Worm (Caenorhabditis elegans) whole organism, L1 larva: Measurements from ENCODE around the gene ckb-1.

ENCODE experiments used
- C04F5.9 ChIP-seq: sonication (generic microtip); optimal IDR thresholded peaks from 2 replicates; lab custom pipeline; 2016; ENCODE audit warnings: missing genetic modification characterization, missing compliant biosample characterization
- C16A3.4 ChIP-seq: fragments of 150-350 bp; optimal IDR thresholded peaks from 2 replicates; lab custom pipeline; 2014; ENCODE audit warnings: missing biosample characterization, missing genetic modification characterization
- C34B4.2 ChIP-seq: sonication (generic microtip); optimal IDR thresholded peaks from 2 replicates; lab custom pipeline; 2017; ENCODE audit warnings: mild to moderate bottlenecking, missing genetic modification characterization, missing compliant biosample characterization
- F16B12.6 ChIP-seq: fragments of 150-350 bp; optimal IDR thresholded peaks from 2 replicates; lab custom pipeline; 2014; ENCODE audit warnings: missing biosample characterization, missing genetic modification characterization
- Y116A8C.19 ChIP-seq: sonication (generic microtip); optimal IDR thresholded peaks from 2 replicates; lab custom pipeline; 2016; ENCODE audit warnings: missing compliant biosample characterization, missing genetic modification characterization, borderline replicate concordance
- aly-2 ChIP-seq: fragments of 150-350 bp; optimal IDR thresholded peaks from 2 replicates; lab custom pipeline; 2014; ENCODE audit warnings: missing biosample characterization, missing genetic modification characterization
- ama-1 ChIP-seq: fragments of 150-350 bp; optimal IDR thresholded peaks from 2 replicates; lab custom pipeline; 2014
- blmp-1 ChIP-seq: fragments of 150-350 bp; optimal IDR thresholded peaks from 2 replicates; lab custom pipeline; 2014; ENCODE audit warnings: missing biosample characterization, missing genetic modification characterization
- ceh-82 ChIP-seq, 3 experiments: fragments of 150-350 bp in 1 of 3; sonication (generic microtip) in 2 of 3; optimal IDR thresholded peaks; 2 replicates each; lab custom pipeline; 2014 to 2017; ENCODE audit warnings: missing biosample characterization in 3 of 3, missing genetic modification characterization in 3 of 3
- ceh-88 ChIP-seq: fragments of 200-800 bp; sonication (Bioruptor generic); IDR thresholded peaks from 2 replicates; pipeline ENCODE4 v1.3.6; 2022; ENCODE audit warnings: missing genetic modification characterization, missing compliant biosample characterization
- ces-1 ChIP-seq: fragments of 150-350 bp; optimal IDR thresholded peaks from 2 replicates; lab custom pipeline; 2014; ENCODE audit warnings: missing biosample characterization, missing genetic modification reagents, missing genetic modification characterization
- dpl-1 ChIP-seq, 3 experiments: fragments of 150-350 bp in 2 of 3; sonication (generic microtip) in 1 of 3; optimal IDR thresholded peaks; 2 replicates each; lab custom pipeline; 2014 to 2017; ENCODE audit warnings: missing biosample characterization in 3 of 3, missing genetic modification characterization in 3 of 3, missing genetic modification reagents in 3 of 3
- efl-1 ChIP-seq, 4 experiments: fragments of 150-350 bp; optimal IDR thresholded peaks in 3 of 4; peaks in 1 of 4; 1 replicate in 1 of 4; 2 replicates in 3 of 4; lab custom pipeline; 2014; ENCODE audit warnings: missing biosample characterization in 2 of 4, missing genetic modification characterization in 2 of 4, missing genetic modification reagents in 2 of 4
- efl-3 ChIP-seq: fragments of 200-800 bp; sonication (Bioruptor generic); optimal IDR thresholded peaks from 2 replicates; lab custom pipeline; 2018; ENCODE audit warnings: mild to moderate bottlenecking, missing genetic modification characterization, missing compliant biosample characterization
- egl-27 ChIP-seq, 2 experiments: fragments of 150-350 bp in 1 of 2; sonication (generic microtip); optimal IDR thresholded peaks; 3 replicates each; lab custom pipeline; 2017 to 2018; ENCODE audit warnings: missing biosample characterization in 2 of 2, missing genetic modification characterization in 2 of 2, missing genetic modification reagents in 2 of 2
- elt-3 ChIP-seq, 6 experiments: fragments of 150-350 bp in 1 of 6; sonication (generic microtip); optimal IDR thresholded peaks; 2 replicates each; lab custom pipeline; 2017 to 2018; ENCODE audit warnings: missing biosample characterization in 6 of 6, missing genetic modification characterization in 6 of 6, inconsistent platforms in 1 of 6
- ets-5 ChIP-seq: fragments of 200-800 bp; sonication (Bioruptor generic); IDR thresholded peaks from 2 replicates; pipeline ENCODE4 v1.3.6; 2022; ENCODE audit warnings: missing genetic modification characterization, missing compliant biosample characterization
- fkh-10 ChIP-seq: sonication (generic microtip); optimal IDR thresholded peaks from 2 replicates; lab custom pipeline; 2017; ENCODE audit warnings: missing biosample characterization, missing genetic modification reagents, missing genetic modification characterization
- fkh-4 ChIP-seq: sonication (generic microtip); optimal IDR thresholded peaks from 2 replicates; lab custom pipeline; 2016; ENCODE audit warnings: missing compliant biosample characterization, missing genetic modification characterization, borderline replicate concordance
- fkh-8 ChIP-seq: sonication (generic microtip); optimal IDR thresholded peaks from 2 replicates; lab custom pipeline; 2016; ENCODE audit warnings: mild to moderate bottlenecking, missing genetic modification characterization, missing compliant biosample characterization
- fos-1 ChIP-seq: fragments of 150-350 bp; optimal IDR thresholded peaks from 2 replicates; lab custom pipeline; 2014; ENCODE audit warnings: missing biosample characterization, missing genetic modification characterization
- hlh-17 ChIP-seq: fragments of 200-800 bp; sonication (Bioruptor generic); optimal IDR thresholded peaks from 2 replicates; lab custom pipeline; 2018; ENCODE audit warnings: missing genetic modification characterization, mild to moderate bottlenecking, missing compliant biosample characterization, moderate library complexity, borderline replicate concordance
- hlh-4 ChIP-seq: sonication (generic microtip); optimal IDR thresholded peaks from 2 replicates; lab custom pipeline; 2016; ENCODE audit warnings: mild to moderate bottlenecking, missing genetic modification characterization, missing compliant biosample characterization
- irx-1 ChIP-seq: sonication (generic microtip); optimal IDR thresholded peaks from 2 replicates; lab custom pipeline; 2016; ENCODE audit warnings: missing genetic modification characterization, missing compliant biosample characterization
- isw-1 ChIP-seq: fragments of 200-800 bp; sonication (Bioruptor generic); IDR thresholded peaks from 2 replicates; pipeline ENCODE4 v1.3.6; 2022; ENCODE audit warnings: missing genetic modification characterization, missing compliant biosample characterization
- jun-1 ChIP-seq: fragments of 150-350 bp; optimal IDR thresholded peaks from 2 replicates; lab custom pipeline; 2014; ENCODE audit warnings: missing biosample characterization, missing genetic modification reagents, missing genetic modification characterization
- lin-14 ChIP-seq: fragments of 200-800 bp; sonication (Bioruptor generic); optimal IDR thresholded peaks from 2 replicates; lab custom pipeline; 2018; ENCODE audit warnings: mild to moderate bottlenecking, missing genetic modification characterization, moderate library complexity, missing compliant biosample characterization
- lin-15B ChIP-seq: fragments of 150-350 bp; sonication (generic microtip); optimal IDR thresholded peaks from 3 replicates; lab custom pipeline; 2014; ENCODE audit warnings: missing biosample characterization, missing genetic modification characterization
- lin-35 ChIP-seq, 2 experiments: fragments of 150-350 bp; optimal IDR thresholded peaks; 2 replicates each; lab custom pipeline; 2014; ENCODE audit warnings: missing biosample characterization in 2 of 2, missing genetic modification characterization in 2 of 2, missing genetic modification reagents in 2 of 2
- lir-3 ChIP-seq: sonication (generic microtip); optimal IDR thresholded peaks from 2 replicates; lab custom pipeline; 2016; ENCODE audit warnings: mild to moderate bottlenecking, missing genetic modification characterization, moderate library complexity, missing compliant biosample characterization; ENCODE audit not compliant: poor library complexity
- lsy-2 ChIP-seq, 2 experiments: fragments of 150-350 bp; optimal IDR thresholded peaks; 2 replicates each; lab custom pipeline; 2014; ENCODE audit warnings: missing biosample characterization in 2 of 2, missing genetic modification characterization in 2 of 2
- mab-9 ChIP-seq: fragments of 200-800 bp; sonication (Bioruptor generic); IDR thresholded peaks from 2 replicates; pipeline ENCODE4 v1.3.6; 2022; ENCODE audit warnings: missing genetic modification reagents, missing genetic modification characterization, missing compliant biosample characterization
- mdl-1 ChIP-seq, 2 experiments: fragments of 150-350 bp; optimal IDR thresholded peaks; 2 replicates each; lab custom pipeline; 2014 to 2017; ENCODE audit warnings: missing biosample characterization in 2 of 2, missing genetic modification characterization in 2 of 2, inconsistent platforms in 1 of 2
- mep-1 ChIP-seq: fragments of 150-350 bp; optimal IDR thresholded peaks from 2 replicates; lab custom pipeline; 2014; ENCODE audit warnings: missing biosample characterization, missing genetic modification characterization
- nhr-28 ChIP-seq: fragments of 150-350 bp; optimal IDR thresholded peaks from 2 replicates; lab custom pipeline; 2014; ENCODE audit warnings: missing biosample characterization, missing genetic modification characterization
- nhr-71 ChIP-seq: sonication (generic microtip); optimal IDR thresholded peaks from 2 replicates; lab custom pipeline; 2016; ENCODE audit warnings: mild to moderate bottlenecking, missing genetic modification characterization, moderate library complexity, missing compliant biosample characterization
- nhr-77 ChIP-seq: fragments of 150-350 bp; optimal IDR thresholded peaks from 2 replicates; lab custom pipeline; 2014; ENCODE audit warnings: missing biosample characterization, missing genetic modification characterization
- pax-3 ChIP-seq: fragments of 200-800 bp; sonication (Bioruptor generic); optimal IDR thresholded peaks from 2 replicates; lab custom pipeline; 2018; ENCODE audit warnings: mild to moderate bottlenecking, missing genetic modification characterization, moderate library complexity, missing compliant biosample characterization
- skn-1 ChIP-seq: fragments of 150-350 bp; optimal IDR thresholded peaks from 2 replicates; lab custom pipeline; 2014; ENCODE audit warnings: missing biosample characterization, missing genetic modification characterization
- sptf-1 ChIP-seq: fragments of 150-350 bp; optimal IDR thresholded peaks from 2 replicates; lab custom pipeline; 2014; ENCODE audit warnings: missing biosample characterization, missing genetic modification characterization
- sup-37 ChIP-seq: fragments of 200-800 bp; sonication (Bioruptor generic); optimal IDR thresholded peaks from 2 replicates; lab custom pipeline; 2018; ENCODE audit warnings: mild to moderate bottlenecking, missing genetic modification characterization, missing compliant biosample characterization
- tbx-2 ChIP-seq: sonication (generic microtip); optimal IDR thresholded peaks from 2 replicates; lab custom pipeline; 2016; ENCODE audit warnings: missing genetic modification characterization, missing compliant biosample characterization
- tlp-1 ChIP-seq: fragments of 150-350 bp; optimal IDR thresholded peaks from 2 replicates; lab custom pipeline; 2014; ENCODE audit warnings: missing biosample characterization, missing genetic modification characterization
- unc-130 ChIP-seq: fragments of 150-350 bp; optimal IDR thresholded peaks from 2 replicates; lab custom pipeline; 2017; ENCODE audit warnings: missing biosample characterization, missing genetic modification characterization, inconsistent platforms
- unc-30 ChIP-seq: sonication (generic microtip); optimal IDR thresholded peaks from 2 replicates; lab custom pipeline; 2017; ENCODE audit warnings: missing biosample characterization, missing genetic modification characterization
- xbp-1 ChIP-seq: sonication (generic microtip); optimal IDR thresholded peaks from 2 replicates; lab custom pipeline; 2016; ENCODE audit warnings: missing genetic modification characterization, missing compliant biosample characterization
- ztf-4 ChIP-seq: fragments of 150-350 bp; optimal IDR thresholded peaks from 2 replicates; lab custom pipeline; 2014; ENCODE audit warnings: missing biosample characterization, missing genetic modification characterization

Gene ckb-1

DNA sequence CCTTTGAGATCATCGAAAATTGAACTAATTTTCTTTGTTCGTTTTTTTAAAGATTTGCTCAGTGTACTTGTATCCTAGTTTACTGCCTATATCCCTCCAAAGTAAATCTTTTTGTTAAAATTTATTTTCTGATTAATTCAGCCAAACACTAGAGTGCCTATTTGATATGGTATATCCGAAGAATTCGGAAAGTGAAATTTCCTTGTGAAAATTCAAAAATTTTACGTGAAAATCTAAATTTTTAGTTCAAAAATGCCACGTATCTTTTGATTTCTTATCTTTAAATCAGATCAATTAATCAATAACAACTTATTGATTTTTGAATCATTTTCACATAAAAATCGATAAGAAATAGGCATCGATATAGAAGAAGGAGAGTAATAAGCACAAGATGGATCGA is 33.4 kb downstream of the ckb-1 start, which contains the start of gene R07E5.6:
Gene R07E5.6, plus strand, starts transcription at position 301 of the 400 bp plus-strand sequence.
- TF ChIP-seq efl-1 (optimal IDR thresholded peaks at IDR 0.05; lab: Kevin White, UChicago) (no peak), efl-1 (GFP tag; optimal IDR thresholded peaks at IDR 0.05 in 1 of 2; lab: Kevin White, UChicago) (peak in 1 of 2 experiments; percentile 37), lir-3 (tag; lab: Kevin White, UChicago) (no peak)

DNA sequence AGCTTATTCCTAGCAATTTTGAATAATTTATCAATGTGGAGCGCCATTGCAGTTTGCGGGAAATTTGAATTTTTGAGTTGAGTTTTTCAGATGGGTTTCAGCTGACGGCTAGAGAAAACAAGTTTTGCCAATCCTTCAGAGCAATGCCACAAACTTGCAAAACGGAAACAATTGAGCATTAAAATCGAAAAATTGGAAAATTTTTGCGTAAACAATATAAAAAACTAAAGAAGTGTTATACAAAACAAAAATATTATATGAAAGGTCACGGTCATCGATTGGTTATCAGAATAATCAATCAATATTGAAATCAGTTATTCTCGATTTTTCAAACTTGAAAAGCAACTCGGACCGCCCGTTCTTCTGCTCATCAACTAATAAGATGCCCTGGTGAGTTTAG is 36.1 kb downstream of the ckb-1 start, which contains the start of gene R07E5.15:
Gene R07E5.15, plus strand, starts transcription at position 301 of the 400 bp plus-strand sequence.
- TF ChIP-seq ztf-4 (tag; lab: Kevin White, UChicago) (no peak), blmp-1 (tag; lab: Kevin White, UChicago) (no peak), xbp-1 (tag; lab: Kevin White, UChicago) (no peak), pax-3 (tag; lab: Kevin White, UChicago) (no peak), lin-35 (GFP tag; optimal IDR thresholded peaks at IDR 0.05; lab: Kevin White, UChicago) (no peak), elt-3 (tag; optimal IDR thresholded peaks at IDR 0.05; lab: Kevin White, UChicago) (no peak), isw-1 (GFP tag; lab: Robert Waterston, UW) (no peak), lir-3 (tag; lab: Kevin White, UChicago) (no peak), nhr-77 (no peak), fkh-10 (no peak)

DNA sequence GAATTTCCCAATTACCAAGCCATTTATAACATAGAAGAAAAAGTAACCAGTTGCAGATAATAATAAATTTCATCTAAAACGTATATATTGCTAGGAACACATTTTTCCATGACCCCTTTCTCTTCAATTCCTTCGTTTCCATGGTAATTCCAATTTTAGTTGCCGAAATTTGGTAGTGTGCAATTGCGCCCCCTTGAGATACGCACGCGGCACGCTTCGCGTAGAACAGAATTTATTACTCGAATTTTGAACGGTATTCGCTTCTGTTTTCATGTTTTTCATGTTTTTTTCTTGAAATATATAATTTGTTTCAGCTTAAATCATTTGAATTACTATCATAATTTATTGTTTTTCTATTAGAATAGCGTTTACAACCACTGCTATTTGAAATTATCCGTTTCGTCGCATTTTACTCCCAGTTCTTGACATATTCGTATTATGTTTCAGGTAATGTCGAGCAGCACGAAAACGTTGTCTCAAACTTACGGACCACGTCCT is 39.3 kb downstream of the ckb-1 start, which contains the start of the genes R07E5.17 and snfc-5:
Gene R07E5.17, minus strand, starts transcription at position 98 of the 498 bp plus-strand sequence.
Gene snfc-5, plus strand, starts transcription at position 448 of the 498 bp plus-strand sequence.
- TF ChIP-seq aly-2 (tag; lab: Kevin White, UChicago): no peak
- no peak for TF ChIP-seq hlh-4 (tag; lab: Kevin White, UChicago)
- TF ChIP-seq sup-37 (GFP tag; lab: Kevin White, UChicago): no peak
- TF ChIP-seq mdl-1 (tag; optimal IDR thresholded peaks at IDR 0.05; lab: Kevin White, UChicago): peak in 1 of 2 experiments; percentile 46
- no peak for TF ChIP-seq lir-3 (tag; lab: Kevin White, UChicago)
- TF ChIP-seq sptf-1 (tag; lab: Kevin White, UChicago): no peak
- TF ChIP-seq ceh-88 (GFP tag; lab: Robert Waterston, UW): no peak
- TF ChIP-seq dpl-1 (GFP tag; optimal IDR thresholded peaks at IDR 0.05; lab: Kevin White, UChicago): peak; percentile 34 to 71 (median 52)
- TF ChIP-seq egl-27 (tag; optimal IDR thresholded peaks at IDR 0.05; lab: Kevin White, UChicago): no peak
- TF ChIP-seq pax-3 (tag; lab: Kevin White, UChicago): no peak
- TF ChIP-seq hlh-17 (GFP tag; lab: Kevin White, UChicago): no peak
- peak; percentile 59 for TF ChIP-seq skn-1 (tag; lab: Kevin White, UChicago)
- peak; percentile 26 to 78 for TF ChIP-seq lsy-2 (tag; optimal IDR thresholded peaks at IDR 0.05; lab: Kevin White, UChicago)
- no peak for TF ChIP-seq tbx-2
- no peak for TF ChIP-seq nhr-71 (tag; lab: Kevin White, UChicago)
- no peak for TF ChIP-seq lin-14 (GFP tag; lab: Kevin White, UChicago)
- peak; percentile 14 for TF ChIP-seq fkh-8 (tag; lab: Kevin White, UChicago)
- TF ChIP-seq mab-9 (GFP tag; lab: Robert Waterston, UW): no peak
- TF ChIP-seq lin-35 (GFP tag; optimal IDR thresholded peaks at IDR 0.05; lab: Kevin White, UChicago): peak; percentile 48 to 80
- TF ChIP-seq Y116A8C.19 (tag; lab: Kevin White, UChicago): no peak
- no peak for TF ChIP-seq ztf-4 (tag; lab: Kevin White, UChicago)
- TF ChIP-seq irx-1 (tag; lab: Kevin White, UChicago): no peak
- peak; percentile 2 for TF ChIP-seq fos-1 (tag; lab: Kevin White, UChicago)
- no peak for TF ChIP-seq ces-1 (GFP tag; lab: Kevin White, UChicago)
- no peak for TF ChIP-seq efl-3
- TF ChIP-seq ceh-82 (tag; optimal IDR thresholded peaks at IDR 0.05; lab: Kevin White, UChicago): peak in 1 of 3 experiments; percentile 42
- peak; percentile 59 for TF ChIP-seq mep-1 (tag; lab: Kevin White, UChicago)
- peak; percentile 52 for TF ChIP-seq blmp-1 (tag; lab: Kevin White, UChicago)
- peak; percentile 46 for TF ChIP-seq F16B12.6
- TF ChIP-seq unc-130 (tag; lab: Kevin White, UChicago): no peak
- TF ChIP-seq ama-1 (lab: Kevin White, UChicago): no peak
- TF ChIP-seq unc-30 (tag; lab: Kevin White, UChicago): no peak
- no peak for TF ChIP-seq fkh-4 (tag; lab: Kevin White, UChicago)
- peak; percentile 54 for TF ChIP-seq lin-15B (tag; lab: Kevin White, UChicago)
- TF ChIP-seq nhr-28 (tag; lab: Kevin White, UChicago): no peak
- TF ChIP-seq C16A3.4: peak; percentile 55
- TF ChIP-seq C04F5.9 (tag; lab: Kevin White, UChicago): no peak
- no peak for TF ChIP-seq jun-1 (tag; lab: Kevin White, UChicago)
- TF ChIP-seq C34B4.2 (tag; lab: Kevin White, UChicago): no peak
- TF ChIP-seq tlp-1 (tag; lab: Kevin White, UChicago): no peak
- peak; percentile 4 for TF ChIP-seq nhr-77
- TF ChIP-seq ets-5 (GFP tag; lab: Robert Waterston, UW): no peak
